Fruit fly (Drosophila melanogaster) whole organism, embryonic: Measurements from ENCODE around the gene Cbp20.

Experiments
- Asciz ChIP-seq: fragments of 200-800 bp; sonication (Bioruptor generic); optimal IDR thresholded peaks from 2 replicates; lab custom pipeline; 2017; ENCODE audit warnings: missing biosample characterization, mild to moderate bottlenecking, missing genetic modification characterization, missing genetic modification reagents
- Bgb ChIP-seq: fragments of 200-800 bp; sonication (Bioruptor generic); IDR thresholded peaks from 2 replicates; pipeline ENCODE4 v1.3.6; 2022; ENCODE audit warnings: missing biosample characterization, missing genetic modification characterization; ENCODE audit not compliant: partially characterized antibody
- CG10274 ChIP-seq: fragments of 200-800 bp; sonication (Bioruptor generic); optimal IDR thresholded peaks from 3 replicates; lab custom pipeline; 2017; ENCODE audit warnings: missing biosample characterization, mild to moderate bottlenecking, missing genetic modification characterization
- CG11723 ChIP-seq: fragments of 200-800 bp; sonication (Bioruptor generic); optimal IDR thresholded peaks from 2 replicates; lab custom pipeline; 2017; ENCODE audit warnings: missing biosample characterization, mild to moderate bottlenecking, missing genetic modification characterization
- CG12071 ChIP-seq: fragments of 200-800 bp; sonication (Bioruptor generic); optimal IDR thresholded peaks from 3 replicates; lab custom pipeline; 2018; ENCODE audit warnings: missing biosample characterization, mild to moderate bottlenecking, missing genetic modification characterization
- CG12236 ChIP-seq: fragments of 200-800 bp; sonication (Bioruptor generic); optimal IDR thresholded peaks from 2 replicates; lab custom pipeline; 2016; ENCODE audit warnings: missing biosample characterization, missing genetic modification characterization
- CG14860 ChIP-seq: fragments of 200-800 bp; sonication (Bioruptor generic); IDR thresholded peaks from 3 replicates; pipeline ENCODE4 v1.3.6; 2022; ENCODE audit warnings: missing biosample characterization, missing genetic modification characterization; ENCODE audit not compliant: partially characterized antibody
- CG1529 ChIP-seq: fragments of 200-800 bp; sonication (Bioruptor generic); optimal IDR thresholded peaks from 3 replicates; lab custom pipeline; 2018; ENCODE audit warnings: missing biosample characterization, missing genetic modification characterization
- CG16779 ChIP-seq: fragments of 200-800 bp; sonication (Bioruptor generic); IDR thresholded peaks from 2 replicates; pipeline ENCODE4 v1.3.6; 2022; ENCODE audit warnings: missing biosample characterization, missing genetic modification characterization
- CG16815 ChIP-seq: fragments of 200-800 bp; sonication (Bioruptor generic); optimal IDR thresholded peaks from 3 replicates; lab custom pipeline; 2017; ENCODE audit warnings: missing biosample characterization, mild to moderate bottlenecking, missing genetic modification characterization
- CG17802 ChIP-seq: fragments of 200-800 bp; sonication (Bioruptor generic); optimal IDR thresholded peaks from 2 replicates; lab custom pipeline; 2018; ENCODE audit warnings: missing biosample characterization, mild to moderate bottlenecking, missing genetic modification characterization, moderate library complexity
- CG2889 ChIP-seq: fragments of 200-800 bp; sonication (Bioruptor generic); IDR thresholded peaks from 3 replicates; pipeline ENCODE4 v1.3.6; 2022; ENCODE audit warnings: missing biosample characterization, missing genetic modification characterization
- CG34422 ChIP-seq: fragments of 200-800 bp; sonication (Bioruptor generic); IDR thresholded peaks from 3 replicates; pipeline ENCODE4 v1.3.6; 2022; ENCODE audit warnings: missing biosample characterization, missing genetic modification characterization
- CG43689 ChIP-seq: fragments of 200-800 bp; sonication (Bioruptor generic); IDR thresholded peaks from 2 replicates; pipeline ENCODE4 v1.3.6; 2022; ENCODE audit warnings: missing biosample characterization, missing genetic modification characterization
- CG4404 ChIP-seq: fragments of 200-800 bp; sonication (Bioruptor generic); IDR thresholded peaks from 2 replicates; pipeline ENCODE4 v1.3.6; 2022; ENCODE audit warnings: missing biosample characterization, missing genetic modification characterization
- CG8290 ChIP-seq, 3 experiments: fragments of 200-800 bp; sonication (Bioruptor generic); optimal IDR thresholded peaks; 2 replicates each; lab custom pipeline; 2016 to 2019; ENCODE audit warnings: missing biosample characterization in 3 of 3, missing genetic modification characterization in 3 of 3, mild to moderate bottlenecking in 2 of 3, moderate library complexity in 1 of 3
- CG9797 ChIP-seq: fragments of 200-800 bp; sonication (Bioruptor generic); optimal IDR thresholded peaks from 3 replicates; lab custom pipeline; 2018; ENCODE audit warnings: missing biosample characterization, mild to moderate bottlenecking, missing genetic modification characterization
- D19B ChIP-seq: fragments of 200-800 bp; sonication (Bioruptor generic); optimal IDR thresholded peaks from 2 replicates; lab custom pipeline; 2017; ENCODE audit warnings: missing biosample characterization, mild to moderate bottlenecking, missing genetic modification characterization
- Dek ChIP-seq: fragments of 200-800 bp; sonication (Bioruptor generic); optimal IDR thresholded peaks from 3 replicates; lab custom pipeline; 2019; ENCODE audit warnings: missing biosample characterization, mild to moderate bottlenecking, missing genetic modification characterization, moderate library complexity
- Doc2 ChIP-seq: fragments of 200-800 bp; sonication (Bioruptor generic); IDR thresholded peaks from 2 replicates; pipeline ENCODE4 v1.3.6; 2022; ENCODE audit warnings: missing biosample characterization, missing genetic modification characterization
- Doc3 ChIP-seq: fragments of 200-800 bp; sonication (Bioruptor generic); IDR thresholded peaks from 3 replicates; pipeline ENCODE4 v1.3.6; 2022; ENCODE audit warnings: missing biosample characterization, missing genetic modification characterization; ENCODE audit not compliant: partially characterized antibody
- Lhr ChIP-seq: fragments of 200-800 bp; sonication (Bioruptor generic); optimal IDR thresholded peaks from 3 replicates; lab custom pipeline; 2017; ENCODE audit warnings: mild to moderate bottlenecking, missing biosample characterization, missing genetic modification reagents, missing genetic modification characterization
- Neu2 ChIP-seq: fragments of 200-800 bp; sonication (Bioruptor generic); optimal IDR thresholded peaks from 3 replicates; lab custom pipeline; 2016; ENCODE audit warnings: missing biosample characterization, missing genetic modification characterization, borderline replicate concordance
- PHDP ChIP-seq: fragments of 200-800 bp; sonication (Bioruptor generic); optimal IDR thresholded peaks from 3 replicates; lab custom pipeline; 2018; ENCODE audit warnings: missing biosample characterization, mild to moderate bottlenecking, missing genetic modification characterization, moderate library complexity
- Ptx1 ChIP-seq: fragments of 200-800 bp; sonication (Bioruptor generic); IDR thresholded peaks from 2 replicates; pipeline ENCODE4 v1.3.6; 2022; ENCODE audit warnings: missing biosample characterization, missing genetic modification characterization
- Rfx ChIP-seq: fragments of 200-800 bp; sonication (Bioruptor generic); IDR thresholded peaks from 2 replicates; pipeline ENCODE4 v1.3.6; 2022; ENCODE audit warnings: missing biosample characterization, missing genetic modification characterization
- Usf ChIP-seq: fragments of 200-800 bp; sonication (Bioruptor generic); optimal IDR thresholded peaks from 2 replicates; lab custom pipeline; 2017; ENCODE audit warnings: missing genotype, missing biosample characterization, missing genetic modification characterization
- ac ChIP-seq: fragments of 200-800 bp; sonication (Bioruptor generic); optimal IDR thresholded peaks from 3 replicates; lab custom pipeline; 2017; ENCODE audit warnings: missing biosample characterization, mild to moderate bottlenecking, missing genetic modification characterization
- ap ChIP-seq: fragments of 200-800 bp; sonication (Bioruptor generic); IDR thresholded peaks from 2 replicates; pipeline ENCODE4 v1.3.6; 2022; ENCODE audit warnings: missing biosample characterization, missing genetic modification characterization
- ash1 ChIP-seq: fragments of 200-800 bp; sonication (Bioruptor generic); optimal IDR thresholded peaks from 2 replicates; lab custom pipeline; 2018; ENCODE audit warnings: missing biosample characterization, mild to moderate bottlenecking, missing genetic modification characterization
- dan ChIP-seq: fragments of 200-800 bp; sonication (Bioruptor generic); IDR thresholded peaks from 2 replicates; pipeline ENCODE4 v1.3.6; 2022; ENCODE audit warnings: missing biosample characterization, missing genetic modification characterization
- dm ChIP-seq: fragments of 200-800 bp; sonication (Bioruptor generic); optimal IDR thresholded peaks from 3 replicates; lab custom pipeline; 2016; ENCODE audit warnings: missing biosample characterization, missing genetic modification characterization
- dmrt11E ChIP-seq: fragments of 200-800 bp; sonication (Bioruptor generic); optimal IDR thresholded peaks from 3 replicates; lab custom pipeline; 2018; ENCODE audit warnings: missing biosample characterization, mild to moderate bottlenecking, missing genetic modification characterization, moderate library complexity
- eyg ChIP-seq: fragments of 200-800 bp; sonication (Bioruptor generic); optimal IDR thresholded peaks from 3 replicates; lab custom pipeline; 2016; ENCODE audit warnings: missing biosample characterization, missing genetic modification characterization
- jigr1 ChIP-seq: fragments of 200-800 bp; sonication (Bioruptor generic); IDR thresholded peaks from 3 replicates; pipeline ENCODE4 v1.3.6; 2022; ENCODE audit warnings: missing biosample characterization, missing genetic modification characterization
- jing ChIP-seq: fragments of 200-800 bp; sonication (Bioruptor generic); optimal IDR thresholded peaks from 2 replicates; lab custom pipeline; 2018; ENCODE audit warnings: missing biosample characterization, mild to moderate bottlenecking, missing genetic modification characterization
- kah ChIP-seq: fragments of 200-800 bp; sonication (Bioruptor generic); optimal IDR thresholded peaks from 2 replicates; lab custom pipeline; 2018; ENCODE audit warnings: missing biosample characterization, mild to moderate bottlenecking, missing genetic modification characterization
- lab ChIP-seq: fragments of 200-800 bp; sonication (Bioruptor generic); optimal IDR thresholded peaks from 3 replicates; lab custom pipeline; 2017; ENCODE audit warnings: missing biosample characterization, missing genetic modification characterization, mild to moderate bottlenecking, moderate library complexity, missing genetic modification reagents
- lbe ChIP-seq: fragments of 200-800 bp; sonication (Bioruptor generic); optimal IDR thresholded peaks from 2 replicates; lab custom pipeline; 2016; ENCODE audit warnings: missing biosample characterization, mild to moderate bottlenecking, missing genetic modification characterization
- nerfin-2 ChIP-seq: fragments of 200-800 bp; sonication (Bioruptor generic); IDR thresholded peaks from 2 replicates; pipeline ENCODE4 v1.3.6; 2022; ENCODE audit warnings: missing biosample characterization, missing genetic modification characterization; ENCODE audit not compliant: partially characterized antibody
- nmo ChIP-seq: fragments of 200-800 bp; sonication (Bioruptor generic); optimal IDR thresholded peaks from 2 replicates; lab custom pipeline; 2018; ENCODE audit warnings: missing biosample characterization, mild to moderate bottlenecking, missing genetic modification characterization, moderate library complexity
- phol ChIP-seq: fragments of 200-800 bp; sonication (Bioruptor generic); optimal IDR thresholded peaks from 3 replicates; lab custom pipeline; 2018; ENCODE audit warnings: missing biosample characterization, mild to moderate bottlenecking, missing genetic modification characterization, moderate library complexity
- rib ChIP-seq: fragments of 200-800 bp; sonication (Bioruptor generic); IDR thresholded peaks from 2 replicates; pipeline ENCODE4 v1.3.6; 2022; ENCODE audit warnings: missing biosample characterization, missing genetic modification characterization
- sim ChIP-seq: fragments of 200-800 bp; sonication (Bioruptor generic); IDR thresholded peaks from 2 replicates; pipeline ENCODE4 v1.3.6; 2022; ENCODE audit warnings: missing biosample characterization, missing genetic modification characterization
- slbo ChIP-seq: fragments of 200-800 bp; sonication (Bioruptor generic); IDR thresholded peaks from 2 replicates; pipeline ENCODE4 v1.3.6; 2022; ENCODE audit warnings: missing biosample characterization, missing genetic modification characterization
- ssp ChIP-seq: fragments of 200-800 bp; sonication (Bioruptor generic); IDR thresholded peaks from 2 replicates; pipeline ENCODE4 v1.3.6; 2022; ENCODE audit warnings: missing biosample characterization, missing genetic modification characterization
- tgo ChIP-seq: fragments of 200-800 bp; sonication (Bioruptor generic); IDR thresholded peaks from 3 replicates; pipeline ENCODE4 v1.3.6; 2022; ENCODE audit warnings: missing biosample characterization, missing genetic modification characterization
- tna ChIP-seq: fragments of 200-800 bp; sonication (Bioruptor generic); IDR thresholded peaks from 2 replicates; pipeline ENCODE4 v1.3.6; 2022; ENCODE audit warnings: missing biosample characterization, missing genetic modification characterization; ENCODE audit not compliant: partially characterized antibody
- unc-4 ChIP-seq: fragments of 200-800 bp; sonication (Bioruptor generic); IDR thresholded peaks from 2 replicates; pipeline ENCODE4 v1.3.6; 2022; ENCODE audit warnings: missing biosample characterization, missing genetic modification characterization; ENCODE audit not compliant: partially characterized antibody

The Cbp20 gene

dm6 chr3R:18188702-18189125 is 24.3 kb downstream of the Cbp20 start, which contains the start of the genes CG12321 and MED17 (continued):
- TF ChIP-seq CG1529 (GFP tag; lab: Kevin White, UChicago) (peak; percentile 68), jing (GFP tag; lab: Kevin White, UChicago) (peak; percentile 69), CG2889 (peak; percentile 77), CG43689 (GFP tag; lab: Robert Waterston, UW) (no peak), Neu2 (GFP tag; lab: Kevin White, UChicago) (no peak), CG16779 (GFP tag; lab: Robert Waterston, UW) (peak; percentile 82), nmo (GFP tag; lab: Kevin White, UChicago) (peak; percentile 94), Doc3 (GFP tag; lab: Robert Waterston, UW) (no peak), Asciz (GFP tag; lab: Kevin White, UChicago) (peak; percentile 78), D19B (GFP tag; lab: Kevin White, UChicago) (peak; percentile 78), Doc2 (GFP tag; lab: Robert Waterston, UW) (0 out of 2 replicates have a peak, but pooled peaks have one; percentile 57), CG10274 (GFP tag; lab: Kevin White, UChicago) (peak; percentile 54), dm (GFP tag; lab: Kevin White, UChicago) (peak; percentile 12), CG12236 (GFP tag; lab: Kevin White, UChicago) (no peak), phol (tag; lab: Kevin White, UChicago) (peak; percentile 94), ac (GFP tag; lab: Kevin White, UChicago) (peak; percentile 11), ap (GFP tag; lab: Robert Waterston, UW) (peak; percentile 77), Usf (peak; percentile 85), tgo (GFP tag; lab: Robert Waterston, UW) (peak; percentile 89), sim (GFP tag; lab: Robert Waterston, UW) (0 out of 2 replicates have a peak, but pooled peaks have one; percentile 31), tna (GFP tag; lab: Robert Waterston, UW) (no peak), ash1 (GFP tag; lab: Kevin White, UChicago) (peak; percentile 16), CG14860 (GFP tag; lab: Robert Waterston, UW) (no peak), ssp (peak; percentile 87), Dek (tag; lab: Kevin White, UChicago) (peak; percentile 85), CG16815 (peak; percentile 92), lbe (peak; percentile 89), CG17802 (peak; percentile 52), Lhr (GFP tag; lab: Kevin White, UChicago) (peak; percentile 55), jigr1 (GFP tag; lab: Robert Waterston, UW) (peak; percentile 56; the same call in 1 of the 3 replicates), Bgb (no peak), Rfx (GFP tag; lab: Robert Waterston, UW) (peak; percentile 96), dan (GFP tag; lab: Robert Waterston, UW) (peak; percentile 49; the same call in 1 of the 2 replicates), CG8290 (GFP tag; optimal IDR thresholded peaks at IDR 0.05; lab: Kevin White, UChicago) (peak; percentile 96), CG8290 (tag; optimal IDR thresholded peaks at IDR 0.05; lab: Kevin White, UChicago) (peak; percentile 73 to 85), dmrt11E (tag; lab: Kevin White, UChicago) (peak; percentile 87), CG4404 (GFP tag; lab: Robert Waterston, UW) (peak; percentile 86), slbo (GFP tag; lab: Robert Waterston, UW) (peak; percentile 97), PHDP (peak; percentile 88), CG34422 (GFP tag; lab: Robert Waterston, UW) (peak; percentile 89), kah (GFP tag; lab: Kevin White, UChicago) (peak; percentile 37), unc-4 (GFP tag; lab: Robert Waterston, UW) (peak; percentile 31; the same call in 1 of the 2 replicates), lab (GFP tag; lab: Kevin White, UChicago) (peak; percentile 90), CG12071 (GFP tag; lab: Kevin White, UChicago) (no peak), rib (peak; percentile 54), CG9797 (GFP tag; lab: Kevin White, UChicago) (peak; percentile 22), CG11723 (GFP tag; lab: Kevin White, UChicago) (peak; percentile 82), nerfin-2 (GFP tag; lab: Robert Waterston, UW) (no peak), Ptx1 (GFP tag; lab: Robert Waterston, UW) (peak; percentile 93), eyg (GFP tag; lab: Kevin White, UChicago) (no peak)
